Fruit fly (Drosophila melanogaster) whole organism: ENCODE results near the gene Leash.

Source experiments
- CG8478 ChIP-seq: fragments of >200 bp; optimal IDR thresholded peaks from 2 replicates; lab custom pipeline; 2018; ENCODE audit warnings: inconsistent platforms
- Dll ChIP-seq: fragments of >200 bp; optimal IDR thresholded peaks from 2 replicates; lab custom pipeline; 2017
- EcR ChIP-seq, 2 experiments: fragments of >200 bp; optimal IDR thresholded peaks; 2 replicates each; lab custom pipeline; 2017; ENCODE audit warnings: missing biosample characterization in 2 of 2, missing genetic modification characterization in 2 of 2, missing genetic modification reagents in 2 of 2
- pan ChIP-seq: fragments of >200 bp; optimal IDR thresholded peaks from 2 replicates; lab custom pipeline; 2017
- psq ChIP-seq: fragments of >200 bp; optimal IDR thresholded peaks from 2 replicates; lab custom pipeline; 2017
- usp ChIP-seq: fragments of >200 bp; optimal IDR thresholded peaks from 2 replicates; lab custom pipeline; 2017; ENCODE audit warnings: missing biosample characterization, missing genetic modification characterization, mixed read lengths

DNA sequence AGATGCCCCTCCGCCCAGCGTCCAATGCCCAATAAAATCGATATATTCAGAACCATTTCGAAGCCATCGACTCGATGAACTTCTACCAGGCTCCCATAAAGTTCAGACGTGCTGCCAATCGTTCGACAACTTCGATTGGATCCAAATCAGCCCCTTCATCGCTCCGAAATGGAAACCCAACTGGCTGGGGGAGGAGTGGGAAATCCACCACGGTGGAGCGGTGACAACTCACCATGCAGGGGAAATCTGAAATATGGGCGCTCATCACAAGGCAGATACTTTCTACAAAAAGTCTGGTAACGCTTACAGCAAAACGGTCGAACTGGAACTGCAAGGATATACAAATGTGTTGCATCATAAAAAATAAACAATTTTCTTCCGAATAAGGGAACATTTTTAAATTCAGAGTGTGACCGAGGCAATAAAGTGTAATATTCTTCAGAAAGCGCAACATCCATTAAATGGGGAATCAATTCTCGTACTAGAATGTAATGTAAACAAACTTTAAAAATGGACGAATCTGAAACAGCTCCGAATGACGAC, 33.0 kb upstream of the Leash start, which contains the start of gene CG4565:
- TF ChIP-seq EcR (GFP tag; optimal IDR thresholded peaks at IDR 0.05; lab: Kevin White, UChicago) (no peak), pan (lab: Kevin White, UChicago) (no peak), Dll (no peak), CG8478 (lab: Kevin White, UChicago) (no peak), usp (GFP tag; lab: Kevin White, UChicago) (no peak), psq (lab: Kevin White, UChicago) (no peak)
